Worm (Caenorhabditis elegans): Measurements from ENCODE around the gene cest-1.1.
A peak's percentile ranks its signal among the peaks of the same experiment; 100 is the strongest.

The cest-1.1 gene

ce11 chrV:14200086-14200485 is 33.6 kb upstream of the cest-1.1 start (continued):
- peak; percentile 97 for TF ChIP-seq hlh-30 (tag; optimal IDR thresholded peaks at IDR 0.05; ENCODE audit: insufficient read depth)
- peak; percentile 90 for TF ChIP-seq nhr-48 (tag; optimal IDR thresholded peaks at IDR 0.05)
- no peak for TF ChIP-seq unc-39 (tag; optimal IDR thresholded peaks at IDR 0.05)
- no peak for TF ChIP-seq Y105C5A.15 (GFP tag; IDR thresholded peaks at IDR 0.05)
- no peak for TF ChIP-seq gei-8 (GFP tag; optimal IDR thresholded peaks at IDR 0.05)
- peak; percentile 100 for TF ChIP-seq nhr-28 (tag; optimal IDR thresholded peaks at IDR 0.05)
- peak; percentile 98 for TF ChIP-seq aha-1 (tag)
- TF ChIP-seq zfp-2 (tag; optimal IDR thresholded peaks at IDR 0.05) = peak; percentile 18
- peak; percentile 61 for TF ChIP-seq set-16 (GFP tag; IDR thresholded peaks at IDR 0.05)
- peak; percentile 61 for TF ChIP-seq F37D6.2 (tag; optimal IDR thresholded peaks at IDR 0.05)
- TF ChIP-seq duxl-1 (tag; optimal IDR thresholded peaks at IDR 0.05; ENCODE audit: poor library complexity) = peak; percentile 12
- peak; percentile 65; the same call in 1 of the 2 replicates for TF ChIP-seq D1046.2 (GFP tag; IDR thresholded peaks at IDR 0.05)
- no peak for TF ChIP-seq ceh-82 (tag; optimal IDR thresholded peaks at IDR 0.05)
- TF ChIP-seq spr-1 (tag; optimal IDR thresholded peaks at IDR 0.05) = peak; percentile 88
- peak; percentile 72 for TF ChIP-seq mes-2 (tag; optimal IDR thresholded peaks at IDR 0.05; ENCODE audit: poor library complexity, severe bottlenecking)
- TF ChIP-seq pqm-1 (tag; optimal IDR thresholded peaks at IDR 0.05) = peak; percentile 63
- peak; percentile 29 for TF ChIP-seq nhr-25 (tag; optimal IDR thresholded peaks at IDR 0.05; ENCODE audit: borderline replicate concordance, insufficient read depth)
- TF ChIP-seq daf-8 (GFP tag; IDR thresholded peaks at IDR 0.05) = 0 out of 2 replicates have a peak, but pooled peaks have one; percentile 39
- TF ChIP-seq nhr-41 (GFP tag; IDR thresholded peaks at IDR 0.05) = peak; percentile 72; the same call in 1 of the 2 replicates
- TF ChIP-seq nhr-6 (tag; optimal IDR thresholded peaks at IDR 0.05) = peak; percentile 98
- peak; percentile 10 for TF ChIP-seq nhr-237 (tag; optimal IDR thresholded peaks at IDR 0.05)
- TF ChIP-seq hif-1 (tag; optimal IDR thresholded peaks at IDR 0.05) = peak; percentile 15 to 86
- peak; percentile 63; the same call in 1 of the 2 replicates for TF ChIP-seq saeg-2 (GFP tag; IDR thresholded peaks at IDR 0.05)
- TF ChIP-seq zag-1 (tag; optimal IDR thresholded peaks at IDR 0.05) = no peak
- no peak for TF ChIP-seq F10B5.3 (tag; optimal IDR thresholded peaks at IDR 0.05)
- peak; percentile 94 for TF ChIP-seq mxl-3 (GFP tag; optimal IDR thresholded peaks at IDR 0.05)
- TF ChIP-seq jun-1 (tag; optimal IDR thresholded peaks at IDR 0.05) = peak; percentile 81
- TF ChIP-seq ctbp-1 (GFP tag; IDR thresholded peaks at IDR 0.05) = peak; percentile 82
- TF ChIP-seq lin-38 (GFP tag; IDR thresholded peaks at IDR 0.05) = peak; percentile 71
- TF ChIP-seq lin-39 (tag; optimal IDR thresholded peaks at IDR 0.05) = peak; percentile 21
- peak; percentile 62; the same call in 1 of the 2 replicates for TF ChIP-seq arid-1 (GFP tag; conservative IDR thresholded peaks at IDR 0.05)
- TF ChIP-seq cey-2 (tag; optimal IDR thresholded peaks at IDR 0.05; ENCODE audit: borderline replicate concordance, insufficient read depth) = peak; percentile 11
- TF ChIP-seq dve-1 (tag; optimal IDR thresholded peaks at IDR 0.05; ENCODE audit: insufficient read depth) = peak; percentile 98
- no peak for TF ChIP-seq lin-29 (GFP tag; IDR thresholded peaks at IDR 0.05)
- no peak for TF ChIP-seq mxl-2 (GFP tag; conservative IDR thresholded peaks at IDR 0.05)
- TF ChIP-seq spr-3 (GFP tag; optimal IDR thresholded peaks at IDR 0.05) = no peak
- peak; percentile 65 for TF ChIP-seq dpl-1 (GFP tag; optimal IDR thresholded peaks at IDR 0.05)
- TF ChIP-seq nhr-102 (tag; optimal IDR thresholded peaks at IDR 0.05) = peak; percentile 79
- TF ChIP-seq nhr-111 (GFP tag; optimal IDR thresholded peaks at IDR 0.05) = no peak
- peak; percentile 93 for TF ChIP-seq hmg-1.1 (GFP tag; IDR thresholded peaks at IDR 0.05)
- TF ChIP-seq Y48G9A.11 (GFP tag; IDR thresholded peaks at IDR 0.05) = no peak
- peak; percentile 63; the same call in 1 of the 2 replicates for TF ChIP-seq Y75B8A.6 (GFP tag; IDR thresholded peaks at IDR 0.05)
- TF ChIP-seq T26A8.4 (GFP tag; IDR thresholded peaks at IDR 0.05) = peak; percentile 84
- TF ChIP-seq zip-2 (tag; optimal IDR thresholded peaks at IDR 0.05) = peak; percentile 35
- TF ChIP-seq mep-1 (tag; optimal IDR thresholded peaks at IDR 0.05) = peak; percentile 96
- peak; percentile 67; the same call in 1 of the 2 replicates for TF ChIP-seq lin-1 (GFP tag; IDR thresholded peaks at IDR 0.05)
- no peak for TF ChIP-seq Y5F2A.4 (GFP tag; optimal IDR thresholded peaks at IDR 0.05)
- TF ChIP-seq ceh-20 (GFP tag; IDR thresholded peaks at IDR 0.05) = peak; percentile 85
- peak; percentile 68 for TF ChIP-seq egl-43 (GFP tag; IDR thresholded peaks at IDR 0.05)
